Worm (Caenorhabditis elegans): Measurements from ENCODE around the gene enee-1.

The enee-1 gene

DNA sequence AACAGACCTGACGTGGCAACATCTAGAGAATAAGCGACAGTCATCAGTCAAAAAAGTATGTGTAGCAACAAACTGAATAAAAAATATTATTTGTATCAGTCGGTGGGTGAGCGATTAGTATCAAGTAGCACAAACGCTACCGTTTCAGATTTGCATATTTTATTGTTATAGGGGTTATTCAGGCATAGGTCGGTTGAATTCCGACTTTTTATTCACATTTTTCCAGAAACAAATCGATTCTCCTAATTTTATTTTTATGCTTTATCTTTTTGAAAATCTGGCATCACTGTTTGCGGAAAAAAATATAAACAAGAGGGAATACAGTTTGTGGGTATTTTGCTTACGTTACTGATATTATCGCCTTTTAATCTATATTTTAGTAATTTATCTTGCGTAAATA, 12.7 kb upstream of the enee-1 start, which contains the start of gene best-4 (continued):
- no peak for TF ChIP-seq efl-1 (GFP tag; optimal IDR thresholded peaks at IDR 0.05)
- no peak for TF ChIP-seq nfya-2 (GFP tag; IDR thresholded peaks at IDR 0.05)
- no peak for TF ChIP-seq Y67H2A.10 (GFP tag; conservative IDR thresholded peaks at IDR 0.05)
- TF ChIP-seq egl-44 (GFP tag; IDR thresholded peaks at IDR 0.05): no peak
- TF ChIP-seq Y53F4B.3 (GFP tag; IDR thresholded peaks at IDR 0.05): no peak

DNA sequence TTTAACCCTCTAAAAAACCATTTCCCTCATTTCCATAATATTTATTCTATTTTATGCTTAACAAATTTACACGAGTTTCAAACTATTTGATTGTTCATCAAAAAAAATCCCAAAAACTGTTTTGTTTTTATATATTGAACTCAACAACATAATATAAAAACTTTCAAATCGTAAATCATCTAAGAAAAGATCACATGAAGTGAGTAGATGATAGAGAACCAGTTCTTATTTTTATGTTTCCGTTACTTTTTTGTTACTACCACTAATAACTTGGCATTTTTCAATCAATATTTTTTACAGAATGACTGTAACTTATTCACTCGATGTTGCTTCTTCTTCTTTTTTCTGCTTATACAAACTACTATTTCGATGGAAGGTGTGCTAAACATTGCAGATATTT, 11.8 kb upstream of the enee-1 start, which contains the start of gene best-3:
TSS of gene best-3 (plus strand) at position 301 of the 400 bp plus-strand sequence.
- TF ChIP-seq nhr-80 (tag; optimal IDR thresholded peaks at IDR 0.05) (no peak), Y95B8A.8 (GFP tag; IDR thresholded peaks at IDR 0.05) (no peak), bed-2 (GFP tag; IDR thresholded peaks at IDR 0.05) (no peak), ZK185.1 (tag; optimal IDR thresholded peaks at IDR 0.05; ENCODE audit: poor library complexity, severe bottlenecking) (no peak), F49E8.2 (tag; optimal IDR thresholded peaks at IDR 0.05; ENCODE audit: insufficient read depth) (no peak), snpc-1.1 (tag; optimal IDR thresholded peaks at IDR 0.05; ENCODE audit: insufficient read depth) (no peak), madf-6 (GFP tag; IDR thresholded peaks at IDR 0.05) (no peak), B0035.1 (tag; optimal IDR thresholded peaks at IDR 0.05) (no peak), hmg-20 (GFP tag; IDR thresholded peaks at IDR 0.05) (no peak), ztf-26 (tag; optimal IDR thresholded peaks at IDR 0.05) (no peak), athp-1 (tag; optimal IDR thresholded peaks at IDR 0.05) (no peak), rec-8 (tag; optimal IDR thresholded peaks at IDR 0.05) (no peak), Y53F4B.3 (GFP tag; IDR thresholded peaks at IDR 0.05) (no peak), hrde-1 (tag; optimal IDR thresholded peaks at IDR 0.05; ENCODE audit: borderline replicate concordance) (no peak)

DNA sequence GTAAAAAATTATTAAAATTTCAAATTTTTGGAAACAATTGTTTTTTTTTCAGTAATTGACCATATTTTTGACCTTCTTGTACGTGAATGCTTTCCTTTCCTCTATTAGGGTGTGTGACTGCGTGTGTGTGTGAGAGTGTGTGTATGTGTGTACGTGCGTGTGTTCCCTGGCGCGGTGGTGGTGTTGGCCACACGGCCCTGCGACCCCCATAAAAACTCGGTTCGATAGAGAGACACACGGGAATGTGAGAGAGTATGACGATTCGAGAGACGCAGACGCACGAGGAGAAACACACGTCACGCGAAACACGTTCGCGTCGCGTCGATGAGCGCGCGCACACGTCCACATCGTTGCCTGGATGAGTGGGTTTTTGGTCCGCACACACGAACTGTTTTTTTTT, 5.7 kb upstream of the enee-1 start:
- no peak for TF ChIP-seq athp-1 (tag; optimal IDR thresholded peaks at IDR 0.05)
- TF ChIP-seq pha-4 (tag; optimal IDR thresholded peaks at IDR 0.05): no peak
- TF ChIP-seq ceh-79 (tag; optimal IDR thresholded peaks at IDR 0.05): no peak
- no peak; the same call in none of the 2 replicates for TF ChIP-seq zfh-2 (GFP tag; conservative IDR thresholded peaks at IDR 0.05)
- no peak for TF ChIP-seq ceh-91 (GFP tag; IDR thresholded peaks at IDR 0.05)
- TF ChIP-seq B0261.1 (tag; optimal IDR thresholded peaks at IDR 0.05): no peak
- no peak for TF ChIP-seq attf-6 (GFP tag; IDR thresholded peaks at IDR 0.05)
- TF ChIP-seq lag-1 (GFP tag; IDR thresholded peaks at IDR 0.05): no peak
- no peak for TF ChIP-seq C17E4.6 (GFP tag; IDR thresholded peaks at IDR 0.05)
- TF ChIP-seq atf-7 (tag; optimal IDR thresholded peaks at IDR 0.05): peak; percentile 71
- no peak for TF ChIP-seq hsf-1 (GFP tag; IDR thresholded peaks at IDR 0.05)
- TF ChIP-seq dpl-1 (GFP tag; optimal IDR thresholded peaks at IDR 0.05): no peak
- TF ChIP-seq ztf-6 (GFP tag; IDR thresholded peaks at IDR 0.05): no peak
- TF ChIP-seq ceh-100 (GFP tag; IDR thresholded peaks at IDR 0.05): no peak
- no peak for TF ChIP-seq rec-8 (tag; optimal IDR thresholded peaks at IDR 0.05)
- TF ChIP-seq repo-1 (tag; optimal IDR thresholded peaks at IDR 0.05): peak; percentile 44
- no peak for TF ChIP-seq ztf-28 (GFP tag; IDR thresholded peaks at IDR 0.05)
- TF ChIP-seq nhr-120 (GFP tag; IDR thresholded peaks at IDR 0.05): no peak
- no peak for TF ChIP-seq ceh-40 (GFP tag; IDR thresholded peaks at IDR 0.05)
- TF ChIP-seq F10E7.11 (tag; optimal IDR thresholded peaks at IDR 0.05): no peak
- TF ChIP-seq Y95B8A.8 (GFP tag; IDR thresholded peaks at IDR 0.05): no peak
- TF ChIP-seq B0019.2 (GFP tag; conservative IDR thresholded peaks at IDR 0.05): no peak
- no peak for TF ChIP-seq lin-54 (GFP tag; optimal IDR thresholded peaks at IDR 0.05)
- peak; percentile 73 for TF ChIP-seq K12H6.12 (tag; optimal IDR thresholded peaks at IDR 0.05)
- TF ChIP-seq sea-2 (GFP tag; IDR thresholded peaks at IDR 0.05): no peak
- TF ChIP-seq Y67H2A.10 (GFP tag; conservative IDR thresholded peaks at IDR 0.05): no peak
- no peak for TF ChIP-seq T26A5.8 (tag; optimal IDR thresholded peaks at IDR 0.05)
- no peak for TF ChIP-seq mes-4 (tag; optimal IDR thresholded peaks at IDR 0.05)
- no peak for TF ChIP-seq Y79H2A.3 (GFP tag; conservative IDR thresholded peaks at IDR 0.05)
- TF ChIP-seq aptf-2 (GFP tag; conservative IDR thresholded peaks at IDR 0.05): no peak
- no peak for TF ChIP-seq aptf-3 (GFP tag; IDR thresholded peaks at IDR 0.05)
- peak; percentile 81 for TF ChIP-seq lin-40 (tag; optimal IDR thresholded peaks at IDR 0.05)

Measured in whole organism, young adult.